Worm (Caenorhabditis elegans) whole organism, L2 larva: ENCODE measurements around the gene srb-5.
A peak's percentile ranks its signal among the peaks of the same experiment; 100 is the strongest.

ENCODE experiments used
- C34F6.9 ChIP-seq: fragments of 150-350 bp; optimal IDR thresholded peaks from 2 replicates; lab custom pipeline; 2014; ENCODE audit warnings: missing biosample characterization, missing genetic modification characterization
- F13H6.1 ChIP-seq: sonication (generic microtip); optimal IDR thresholded peaks from 2 replicates; lab custom pipeline; 2016; ENCODE audit warnings: missing genetic modification characterization, missing compliant biosample characterization
- R02D3.7 ChIP-seq: fragments of 150-350 bp; optimal IDR thresholded peaks from 2 replicates; lab custom pipeline; 2014; ENCODE audit warnings: missing biosample characterization, missing genetic modification characterization
- Y55F3AM.14 ChIP-seq: fragments of 200-800 bp; sonication (Bioruptor generic); optimal IDR thresholded peaks from 2 replicates; lab custom pipeline; 2018; ENCODE audit warnings: mild to moderate bottlenecking, missing genetic modification characterization, missing compliant biosample characterization
- ZK546.5 ChIP-seq: sonication (generic microtip); optimal IDR thresholded peaks from 2 replicates; lab custom pipeline; 2017; ENCODE audit warnings: missing biosample characterization, missing genetic modification characterization
- alr-1 ChIP-seq: fragments of 150-350 bp; optimal IDR thresholded peaks from 2 replicates; lab custom pipeline; 2014; ENCODE audit warnings: missing biosample characterization, missing genetic modification characterization
- ama-1 ChIP-seq: fragments of 150-350 bp; optimal IDR thresholded peaks from 2 replicates; lab custom pipeline; 2018; ENCODE audit warnings: inconsistent platforms
- ceh-16 ChIP-seq: fragments of 150-350 bp; optimal IDR thresholded peaks from 2 replicates; lab custom pipeline; 2014; ENCODE audit warnings: missing biosample characterization, missing genetic modification characterization
- ceh-82 ChIP-seq: fragments of 150-350 bp; optimal IDR thresholded peaks from 2 replicates; lab custom pipeline; 2014; ENCODE audit warnings: missing biosample characterization, missing genetic modification characterization
- crh-2 ChIP-seq: sonication (generic microtip); optimal IDR thresholded peaks from 2 replicates; lab custom pipeline; 2017; ENCODE audit warnings: missing biosample characterization, missing genetic modification characterization
- egl-27 ChIP-seq: sonication (generic microtip); optimal IDR thresholded peaks from 3 replicates; lab custom pipeline; 2017; ENCODE audit warnings: missing biosample characterization, missing genetic modification reagents, missing genetic modification characterization
- elt-1 ChIP-seq: fragments of 150-350 bp; optimal IDR thresholded peaks from 2 replicates; lab custom pipeline; 2014; ENCODE audit warnings: missing biosample characterization, missing genetic modification characterization
- elt-3 ChIP-seq: sonication (generic microtip); optimal IDR thresholded peaks from 2 replicates; lab custom pipeline; 2017; ENCODE audit warnings: missing biosample characterization, missing genetic modification characterization
- fos-1 ChIP-seq: fragments of 150-350 bp; optimal IDR thresholded peaks from 2 replicates; lab custom pipeline; 2014; ENCODE audit warnings: missing biosample characterization, missing genetic modification characterization
- gmeb-1 ChIP-seq: fragments of 150-350 bp; optimal IDR thresholded peaks from 2 replicates; lab custom pipeline; 2014; ENCODE audit warnings: missing biosample characterization, missing genetic modification characterization
- lin-11 ChIP-seq: fragments of 150-350 bp; sonication (generic microtip); optimal IDR thresholded peaks from 2 replicates; lab custom pipeline; 2014; ENCODE audit warnings: missing biosample characterization, missing genetic modification characterization, inconsistent platforms, mixed read lengths
- lin-13 ChIP-seq: fragments of 150-350 bp; optimal IDR thresholded peaks from 2 replicates; lab custom pipeline; 2014; ENCODE audit warnings: missing biosample characterization, missing genetic modification reagents, missing genetic modification characterization
- lin-39 ChIP-seq: fragments of 150-350 bp; optimal IDR thresholded peaks from 2 replicates; lab custom pipeline; 2014; ENCODE audit warnings: missing biosample characterization, missing genetic modification reagents, missing genetic modification characterization
- lsy-2 ChIP-seq, 2 experiments: fragments of 150-350 bp in 1 of 2; sonication (generic microtip) in 1 of 2; optimal IDR thresholded peaks; 2 replicates each; lab custom pipeline; 2014 to 2017; ENCODE audit warnings: missing biosample characterization in 2 of 2, missing genetic modification characterization in 2 of 2
- mab-5 ChIP-seq: fragments of 150-350 bp; optimal IDR thresholded peaks from 2 replicates; lab custom pipeline; 2014; ENCODE audit warnings: missing biosample characterization, missing genetic modification characterization
- mdl-1 ChIP-seq, 2 experiments: fragments of 150-350 bp in 1 of 2; sonication (generic microtip) in 1 of 2; optimal IDR thresholded peaks; 2 replicates each; lab custom pipeline; 2017; ENCODE audit warnings: missing biosample characterization in 2 of 2, missing genetic modification characterization in 2 of 2
- nhr-10 ChIP-seq: sonication (generic microtip); optimal IDR thresholded peaks from 2 replicates; lab custom pipeline; 2017; ENCODE audit warnings: missing biosample characterization, missing genetic modification characterization
- nhr-11 ChIP-seq: fragments of 150-350 bp; optimal IDR thresholded peaks from 2 replicates; lab custom pipeline; 2014; ENCODE audit warnings: missing biosample characterization, missing genetic modification characterization
- nhr-129 ChIP-seq: fragments of 150-350 bp; optimal IDR thresholded peaks from 2 replicates; lab custom pipeline; 2014; ENCODE audit warnings: missing biosample characterization, missing genetic modification characterization
- nhr-21 ChIP-seq: fragments of 150-350 bp; optimal IDR thresholded peaks from 2 replicates; lab custom pipeline; 2014; ENCODE audit warnings: missing biosample characterization, missing genetic modification characterization
- nhr-6 ChIP-seq: fragments of 150-350 bp; optimal IDR thresholded peaks from 2 replicates; lab custom pipeline; 2014; ENCODE audit warnings: missing biosample characterization, missing genetic modification characterization
- peb-1 ChIP-seq: fragments of 150-350 bp; optimal IDR thresholded peaks from 2 replicates; lab custom pipeline; 2014; ENCODE audit warnings: missing biosample characterization, missing genetic modification characterization
- sem-4 ChIP-seq: fragments of 150-350 bp; optimal IDR thresholded peaks from 2 replicates; lab custom pipeline; 2014; ENCODE audit warnings: missing biosample characterization, missing genetic modification reagents, missing genetic modification characterization
- skn-1 ChIP-seq: sonication (generic microtip); optimal IDR thresholded peaks from 2 replicates; lab custom pipeline; 2017; ENCODE audit warnings: missing biosample characterization, missing genetic modification characterization
- sma-3 ChIP-seq: sonication (generic microtip); optimal IDR thresholded peaks from 2 replicates; lab custom pipeline; 2016; ENCODE audit warnings: missing genetic modification reagents, missing genetic modification characterization, missing compliant biosample characterization
- sma-9 ChIP-seq, 2 experiments: fragments of 150-350 bp in 1 of 2; sonication (generic microtip) in 1 of 2; optimal IDR thresholded peaks; 2 replicates each; lab custom pipeline; 2014 to 2016; ENCODE audit warnings: missing genetic modification characterization in 2 of 2, mild to moderate bottlenecking in 1 of 2, missing biosample characterization in 1 of 2, missing compliant biosample characterization in 1 of 2, missing genetic modification reagents in 1 of 2, moderate library complexity in 1 of 2
- snpc-4 ChIP-seq: fragments of 150-350 bp; optimal IDR thresholded peaks from 2 replicates; lab custom pipeline; 2014; ENCODE audit warnings: missing biosample characterization, missing genetic modification characterization
- unc-39 ChIP-seq: fragments of 150-350 bp; optimal IDR thresholded peaks from 2 replicates; lab custom pipeline; 2014; ENCODE audit warnings: missing biosample characterization, missing genetic modification characterization
- unc-55 ChIP-seq: fragments of 150-350 bp; sonication (generic microtip); optimal IDR thresholded peaks from 3 replicates; lab custom pipeline; 2014; ENCODE audit warnings: missing biosample characterization, missing genetic modification reagents, missing genetic modification characterization
- unc-62 ChIP-seq: fragments of 150-350 bp; optimal IDR thresholded peaks from 2 replicates; lab custom pipeline; 2014; ENCODE audit warnings: missing biosample characterization, missing genetic modification reagents, missing genetic modification characterization
- zag-1 ChIP-seq: fragments of 150-350 bp; optimal IDR thresholded peaks from 2 replicates; lab custom pipeline; 2014; ENCODE audit warnings: missing biosample characterization, missing genetic modification characterization
- ztf-1 ChIP-seq: fragments of 200-800 bp; sonication (Bioruptor generic); conservative IDR thresholded peaks from 2 replicates; pipeline ENCODE4 v1.3.6; 2022; ENCODE audit warnings: missing genetic modification characterization, missing compliant biosample characterization
- ztf-11 ChIP-seq: sonication (generic microtip); optimal IDR thresholded peaks from 2 replicates; lab custom pipeline; 2017; ENCODE audit warnings: missing biosample characterization, missing genetic modification characterization
- ztf-4 ChIP-seq: fragments of 150-350 bp; optimal IDR thresholded peaks from 2 replicates; lab custom pipeline; 2014; ENCODE audit warnings: missing biosample characterization, missing genetic modification characterization

Gene srb-5

DNA sequence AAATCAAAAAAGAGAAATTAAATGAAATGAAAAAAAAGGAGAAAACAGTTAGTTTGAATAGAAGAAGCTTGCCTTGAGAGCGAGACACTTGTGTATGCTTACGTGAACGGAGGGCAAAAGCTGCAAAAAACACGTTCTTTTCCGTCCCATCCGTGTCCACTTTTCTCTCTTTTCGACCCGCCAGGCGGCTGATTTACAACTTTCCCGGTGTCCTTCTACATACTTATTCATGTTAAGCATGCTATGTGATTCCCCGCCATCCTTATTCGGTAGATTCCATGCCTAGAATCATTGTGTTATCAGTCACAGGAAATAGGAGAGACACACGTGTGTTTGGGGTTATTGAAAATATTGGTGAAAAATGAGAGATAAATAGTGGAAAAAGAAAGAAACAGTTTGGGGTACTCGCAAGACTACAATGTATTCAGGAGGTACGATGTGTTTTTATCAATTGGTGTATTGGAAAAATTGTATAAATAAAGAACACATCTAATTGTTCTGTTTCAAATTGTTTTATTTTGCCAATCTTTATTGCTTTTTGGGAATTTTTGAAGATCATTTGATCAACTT, 21.2 kb downstream of the srb-5 start, which contains the start of gene nas-29:
Gene nas-29, minus strand, starts transcription at position 92 of the 570 bp plus-strand sequence.
- TF ChIP-seq ceh-82 (tag; lab: Kevin White, UChicago) (no peak), zag-1 (tag; lab: Kevin White, UChicago) (no peak), mab-5 (tag; lab: Kevin White, UChicago) (no peak), C34F6.9 (no peak), alr-1 (tag; lab: Kevin White, UChicago) (no peak), sma-9 (GFP tag; optimal IDR thresholded peaks at IDR 0.05; lab: Kevin White, UChicago) (peak; percentile 50), sma-9 (tag; optimal IDR thresholded peaks at IDR 0.05; lab: Kevin White, UChicago) (no peak), unc-55 (GFP tag; lab: Kevin White, UChicago) (no peak), sma-3 (peak; percentile 28), lin-39 (tag; lab: Kevin White, UChicago) (no peak), mdl-1 (tag; optimal IDR thresholded peaks at IDR 0.05; lab: Kevin White, UChicago) (peak in 1 of 2 experiments; percentile 6), gmeb-1 (tag; lab: Kevin White, UChicago) (peak; percentile 29), peb-1 (no peak), F13H6.1 (tag; lab: Kevin White, UChicago) (peak; percentile 28), ztf-1 (GFP tag; lab: Robert Waterston, UW) (no peak), Y55F3AM.14 (GFP tag; lab: Kevin White, UChicago) (no peak), ceh-16 (tag; lab: Kevin White, UChicago) (no peak), elt-3 (tag; lab: Kevin White, UChicago) (no peak), R02D3.7 (tag; lab: Kevin White, UChicago) (no peak), fos-1 (tag; lab: Kevin White, UChicago) (peak; percentile 70), lin-11 (tag; lab: Kevin White, UChicago) (no peak), ZK546.5 (tag; lab: Kevin White, UChicago) (no peak), unc-62 (GFP tag; lab: Kevin White, UChicago) (no peak), snpc-4 (tag; lab: Kevin White, UChicago) (no peak), egl-27 (tag; lab: Kevin White, UChicago) (no peak), unc-39 (no peak), nhr-21 (tag; lab: Kevin White, UChicago) (peak; percentile 37), crh-2 (peak; percentile 55), nhr-129 (tag; lab: Kevin White, UChicago) (no peak), nhr-6 (tag; lab: Kevin White, UChicago) (no peak)

DNA sequence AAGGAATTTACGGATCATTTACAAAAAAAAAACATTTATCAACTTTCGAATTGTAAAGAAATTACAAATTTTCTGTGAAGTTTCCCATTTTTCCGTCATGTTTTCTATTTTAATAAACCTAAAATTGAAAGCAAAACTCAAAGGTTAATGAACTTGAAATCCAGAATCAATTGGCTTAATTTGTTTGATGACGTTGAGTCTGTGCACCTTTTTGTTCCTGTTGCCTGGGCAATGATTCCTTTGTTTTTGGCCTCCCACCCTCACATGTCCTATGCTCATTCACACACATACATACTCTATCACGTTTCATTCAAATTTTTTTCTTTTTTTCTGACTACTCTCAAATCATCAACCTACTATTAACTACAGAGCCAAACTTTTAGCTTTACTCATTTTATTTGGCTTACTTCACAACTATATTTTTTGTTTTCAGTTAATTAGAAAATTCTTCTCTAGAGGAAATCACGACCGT, 26.9 kb downstream of the srb-5 start, which contains the start of gene F58A6.2:
Gene F58A6.2, plus strand, starts transcription at position 422 of the 472 bp plus-strand sequence.
- no peak for TF ChIP-seq sma-9 (GFP tag; optimal IDR thresholded peaks at IDR 0.05; lab: Kevin White, UChicago)
- TF ChIP-seq sma-9 (tag; optimal IDR thresholded peaks at IDR 0.05; lab: Kevin White, UChicago) = no peak
- no peak for TF ChIP-seq gmeb-1 (tag; lab: Kevin White, UChicago)
- no peak for TF ChIP-seq ztf-4 (tag; lab: Kevin White, UChicago)
- TF ChIP-seq nhr-11 = no peak
- no peak for TF ChIP-seq ZK546.5 (tag; lab: Kevin White, UChicago)

DNA sequence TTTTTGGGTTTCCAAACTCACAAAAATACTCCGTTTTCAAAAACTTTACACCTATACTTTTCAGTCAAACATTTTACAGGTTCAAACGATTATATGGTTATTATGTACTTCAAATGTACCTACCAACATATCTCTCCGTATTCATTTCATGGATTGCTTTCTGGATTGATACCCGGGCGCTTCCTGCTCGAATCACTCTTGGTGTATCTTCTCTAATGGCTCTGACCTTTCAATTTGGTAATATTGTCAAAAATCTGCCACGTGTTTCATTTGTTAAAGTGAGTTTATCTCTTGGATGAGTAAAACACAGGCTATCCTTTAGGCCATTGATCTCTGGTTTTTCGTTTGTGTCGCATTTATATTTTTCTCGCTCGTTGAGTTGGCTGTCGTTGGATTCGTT, 31.4 kb downstream of the srb-5 start:
- TF ChIP-seq nhr-10 (no peak), nhr-21 (tag; lab: Kevin White, UChicago) (no peak), ceh-16 (tag; lab: Kevin White, UChicago) (no peak), ztf-11 (tag; lab: Kevin White, UChicago) (no peak), ZK546.5 (tag; lab: Kevin White, UChicago) (no peak), nhr-6 (tag; lab: Kevin White, UChicago) (no peak), ama-1 (lab: Kevin White, UChicago) (no peak), sma-3 (no peak), lin-13 (no peak), ztf-4 (tag; lab: Kevin White, UChicago) (no peak), lsy-2 (tag; optimal IDR thresholded peaks at IDR 0.05; lab: Kevin White, UChicago) (no peak), sem-4 (tag; lab: Kevin White, UChicago) (no peak), unc-62 (GFP tag; lab: Kevin White, UChicago) (no peak), sma-9 (GFP tag; optimal IDR thresholded peaks at IDR 0.05; lab: Kevin White, UChicago) (no peak), sma-9 (tag; optimal IDR thresholded peaks at IDR 0.05; lab: Kevin White, UChicago) (no peak), unc-39 (no peak), elt-1 (tag; lab: Kevin White, UChicago) (no peak), skn-1 (no peak), egl-27 (tag; lab: Kevin White, UChicago) (no peak), crh-2 (no peak), fos-1 (tag; lab: Kevin White, UChicago) (no peak)
- TF ChIP-seq, all 48 proteins: peak for 0
